6 worm cellular contexts compared by ENCODE assay signal in genomic region chrX:3957475-3958204, ce11.
TF ChIP-seq lines count a peak whose summit lies in the region.

No protein-coding gene starts in this region.

TF ChIP-seq in whole organism, L1 larva, 84 proteins besides CTCF, POLR2A, EP300 and RAD21 (continues in another document):
- TF ChIP-seq vab-15 (tag; optimal IDR thresholded peaks at IDR 0.05; lab: Kevin White, UChicago) (no peak), fkh-8 (tag; optimal IDR thresholded peaks at IDR 0.05; lab: Kevin White, UChicago) (no peak), lin-15B (tag; optimal IDR thresholded peaks at IDR 0.05; lab: Kevin White, UChicago) (no peak), lin-14 (GFP tag; optimal IDR thresholded peaks at IDR 0.05; lab: Kevin White, UChicago) (peak; percentile 86), nhr-237 (tag; optimal IDR thresholded peaks at IDR 0.05; lab: Kevin White, UChicago) (no peak), hlh-4 (tag; optimal IDR thresholded peaks at IDR 0.05; lab: Kevin White, UChicago) (no peak), nhr-47 (tag; optimal IDR thresholded peaks at IDR 0.05; lab: Kevin White, UChicago) (no peak), ceh-82 (tag; optimal IDR thresholded peaks at IDR 0.05; lab: Kevin White, UChicago) (peak in 1 of 3 experiments; percentile 1), sup-37 (GFP tag; optimal IDR thresholded peaks at IDR 0.05; lab: Kevin White, UChicago) (no peak), ceh-8 (GFP tag; optimal IDR thresholded peaks at IDR 0.05; lab: Kevin White, UChicago) (no peak), unc-98 (GFP tag; IDR thresholded peaks at IDR 0.05; lab: Robert Waterston, UW) (no peak), mdl-1 (tag; optimal IDR thresholded peaks at IDR 0.05; lab: Kevin White, UChicago) (no peak), hpl-2 (GFP tag; optimal IDR thresholded peaks at IDR 0.05; lab: Kevin White, UChicago) (no peak), nhr-28 (tag; optimal IDR thresholded peaks at IDR 0.05; lab: Kevin White, UChicago) (no peak), aly-2 (tag; optimal IDR thresholded peaks at IDR 0.05; lab: Kevin White, UChicago) (no peak), tbx-2 (tag; optimal IDR thresholded peaks at IDR 0.05; lab: Kevin White, UChicago) (peak; percentile 5)

TF ChIP-seq in whole organism, L2 larva, 48 proteins besides CTCF, POLR2A, EP300 and RAD21:
- TF ChIP-seq sem-4 (tag; optimal IDR thresholded peaks at IDR 0.05; lab: Kevin White, UChicago) (peak; percentile 33), C34F6.9 (tag; optimal IDR thresholded peaks at IDR 0.05; lab: Kevin White, UChicago) (peak; percentile 9), egl-27 (tag; optimal IDR thresholded peaks at IDR 0.05; lab: Kevin White, UChicago) (no peak)
TF ChIP-seq in whole organism, L2 larva: peak in this region for 2.

TF ChIP-seq in whole organism, L3 larva, 47 proteins besides CTCF, POLR2A, EP300 and RAD21:
- TF ChIP-seq nfya-1 (tag; optimal IDR thresholded peaks at IDR 0.05; lab: Kevin White, UChicago; ENCODE audit: insufficient read depth) (peak; percentile 23), skn-1 (tag; optimal IDR thresholded peaks at IDR 0.05; lab: Kevin White, UChicago) (no peak)

TF ChIP-seq in whole organism, L4 larva, 104 proteins besides CTCF, POLR2A, EP300 and RAD21:
- TF ChIP-seq ztf-7 (tag; optimal IDR thresholded peaks at IDR 0.05; lab: Kevin White, UChicago) (no peak), zfp-3 (GFP tag; conservative IDR thresholded peaks at IDR 0.05; lab: Robert Waterston, UW) (no peak), mep-1 (tag; optimal IDR thresholded peaks at IDR 0.05; lab: Kevin White, UChicago) (peak; percentile 10), aha-1 (tag; lab: Kevin White, UChicago) (no peak), ces-1 (GFP tag; optimal IDR thresholded peaks at IDR 0.05; lab: Kevin White, UChicago) (peak; percentile 92), hlh-30 (tag; optimal IDR thresholded peaks at IDR 0.05; lab: Kevin White, UChicago; ENCODE audit: insufficient read depth) (no peak), fos-1 (tag; optimal IDR thresholded peaks at IDR 0.05; lab: Kevin White, UChicago) (no peak), mes-2 (tag; optimal IDR thresholded peaks at IDR 0.05; lab: Kevin White, UChicago; ENCODE audit: poor library complexity, severe bottlenecking) (no peak), F10B5.3 (tag; optimal IDR thresholded peaks at IDR 0.05; lab: Kevin White, UChicago) (no peak), pha-4 (GFP tag; IDR thresholded peaks at IDR 0.05; lab: Robert Waterston, UW) (no peak), pha-4 (tag; optimal IDR thresholded peaks at IDR 0.05; lab: Kevin White, UChicago) (no peak), aly-2 (tag; optimal IDR thresholded peaks at IDR 0.05; lab: Kevin White, UChicago) (no peak), fkh-10 (GFP tag; optimal IDR thresholded peaks at IDR 0.05; lab: Kevin White, UChicago) (peak; percentile 68)

TF ChIP-seq in whole organism, late embryonic, 69 proteins besides CTCF, POLR2A, EP300 and RAD21:
- TF ChIP-seq tbx-2 (tag; optimal IDR thresholded peaks at IDR 0.05; lab: Kevin White, UChicago) (no peak), nhr-11 (tag; optimal IDR thresholded peaks at IDR 0.05; lab: Kevin White, UChicago) (no peak), ceh-31 (tag; optimal IDR thresholded peaks at IDR 0.05; lab: Kevin White, UChicago) (peak; percentile 47), ceh-14 (tag; optimal IDR thresholded peaks at IDR 0.05; lab: Kevin White, UChicago) (no peak), unc-3 (GFP tag; conservative IDR thresholded peaks at IDR 0.05; lab: Robert Waterston, UW) (no peak), unc-3 (tag; optimal IDR thresholded peaks at IDR 0.05; lab: Kevin White, UChicago) (no peak), hlh-13 (GFP tag; optimal IDR thresholded peaks at IDR 0.05; lab: Kevin White, UChicago) (no peak), fkh-6 (tag; optimal IDR thresholded peaks at IDR 0.05; lab: Kevin White, UChicago) (no peak), eyg-1 (tag; optimal IDR thresholded peaks at IDR 0.05; lab: Kevin White, UChicago) (no peak), tbx-7 (tag; optimal IDR thresholded peaks at IDR 0.05; lab: Kevin White, UChicago) (no peak), ttx-3 (tag; optimal IDR thresholded peaks at IDR 0.05; lab: Kevin White, UChicago) (no peak), ceh-2 (tag; optimal IDR thresholded peaks at IDR 0.05; lab: Kevin White, UChicago) (no peak), unc-42 (tag; optimal IDR thresholded peaks at IDR 0.05; lab: Kevin White, UChicago) (peak; percentile 99)

TF ChIP-seq in whole organism, mixed stage, embryonic, 35 proteins besides CTCF, POLR2A, EP300 and RAD21:
- TF ChIP-seq elt-3 (tag; optimal IDR thresholded peaks at IDR 0.05; lab: Kevin White, UChicago), result no peak
- peak; percentile 96 for TF ChIP-seq ces-1 (GFP tag; optimal IDR thresholded peaks at IDR 0.05; lab: Kevin White, UChicago)
- TF ChIP-seq snpc-4 (tag; optimal IDR thresholded peaks at IDR 0.05; lab: Kevin White, UChicago), result no peak
- no peak for TF ChIP-seq ceh-39 (tag; optimal IDR thresholded peaks at IDR 0.05; lab: Kevin White, UChicago)
- TF ChIP-seq M03D4.4 (tag; optimal IDR thresholded peaks at IDR 0.05; lab: Kevin White, UChicago), result no peak
- no peak for TF ChIP-seq mep-1 (tag; optimal IDR thresholded peaks at IDR 0.05; lab: Kevin White, UChicago)
- TF ChIP-seq nhr-237 (tag; optimal IDR thresholded peaks at IDR 0.05; lab: Kevin White, UChicago), result no peak
- TF ChIP-seq nhr-28 (tag; optimal IDR thresholded peaks at IDR 0.05; lab: Kevin White, UChicago), result no peak
- no peak for TF ChIP-seq drap-1 (GFP tag; optimal IDR thresholded peaks at IDR 0.05; lab: Kevin White, UChicago)
- peak; percentile 97 for TF ChIP-seq zip-8 (tag; optimal IDR thresholded peaks at IDR 0.05; lab: Kevin White, UChicago)
- no peak for TF ChIP-seq lin-13 (tag; optimal IDR thresholded peaks at IDR 0.05; lab: Kevin White, UChicago)
- TF ChIP-seq tbx-8 (GFP tag; optimal IDR thresholded peaks at IDR 0.05; lab: Kevin White, UChicago), result no peak
- no peak for TF ChIP-seq nhr-12 (tag; optimal IDR thresholded peaks at IDR 0.05; lab: Kevin White, UChicago)
- no peak for TF ChIP-seq sem-2 (GFP tag; optimal IDR thresholded peaks at IDR 0.05; lab: Kevin White, UChicago)

Comparison
In these comparisons a context has a peak if more than half of its experiments do, and no peak if none do; other contexts are left out.
1. Of the 29 proteins assayed by ChIP-seq in both whole organism, L4 larva and whole organism, L1 larva: peak only in whole organism, L4 larva: mep-1; only in whole organism, L1 larva: zag-1; in both: ces-1 and fkh-10; in neither: 23; mixed calls (peak in some experiments, not most) for 2.